Worm (Caenorhabditis elegans) whole organism, midembryonic: ENCODE results near the gene srbc-60.

ENCODE experiments used
- T22C8.4 ChIP-seq: fragments of 200-800 bp; sonication (Bioruptor generic); IDR thresholded peaks from 2 replicates; pipeline ENCODE4 v1.3.6; 2022; ENCODE audit warnings: missing genetic modification characterization, missing compliant biosample characterization
- cog-1 ChIP-seq: sonication (generic microtip); optimal IDR thresholded peaks from 2 replicates; lab custom pipeline; 2016; ENCODE audit warnings: missing genetic modification characterization, missing compliant biosample characterization
- flt-1 ChIP-seq: fragments of 200-800 bp; sonication (Bioruptor generic); IDR thresholded peaks from 2 replicates; pipeline ENCODE4 v1.3.6; 2022; ENCODE audit warnings: missing genetic modification characterization, missing compliant biosample characterization
- klf-2 ChIP-seq: fragments of 200-800 bp; sonication (Bioruptor generic); conservative IDR thresholded peaks from 2 replicates; pipeline ENCODE4 v1.3.6; 2022; ENCODE audit warnings: missing genetic modification reagents, missing genetic modification characterization, missing compliant biosample characterization
- med-1 ChIP-seq: sonication (generic microtip); optimal IDR thresholded peaks from 2 replicates; lab custom pipeline; 2017; ENCODE audit warnings: missing genetic modification characterization, mild to moderate bottlenecking, missing compliant biosample characterization, antibody characterized with exemption, missing genetic modification reagents; ENCODE audit not compliant: insufficient read depth
- ref-1 ChIP-seq: fragments of 200-800 bp; sonication (Bioruptor generic); conservative IDR thresholded peaks from 2 replicates; pipeline ENCODE4 v1.3.6; 2022; ENCODE audit warnings: missing genetic modification reagents, missing genetic modification characterization, missing compliant biosample characterization
- tab-1 ChIP-seq: fragments of 200-800 bp; sonication (Bioruptor generic); IDR thresholded peaks from 2 replicates; pipeline ENCODE4 v1.3.6; 2022; ENCODE audit warnings: missing genetic modification characterization, missing compliant biosample characterization
- ztf-23 ChIP-seq: fragments of 200-800 bp; sonication (Bioruptor generic); IDR thresholded peaks from 2 replicates; pipeline ENCODE4 v1.3.6; 2022; ENCODE audit warnings: missing genetic modification reagents, missing genetic modification characterization, missing compliant biosample characterization
- ztf-29 ChIP-seq: fragments of 200-800 bp; sonication (Bioruptor generic); IDR thresholded peaks from 2 replicates; pipeline ENCODE4 v1.3.6; 2022; ENCODE audit warnings: missing genetic modification reagents, missing genetic modification characterization, missing compliant biosample characterization

- TF ChIP-seq T22C8.4 (GFP tag; lab: Robert Waterston, UW): no peak
- no peak for TF ChIP-seq ztf-29 (GFP tag; lab: Robert Waterston, UW)
- no peak for TF ChIP-seq med-1
- TF ChIP-seq flt-1 (GFP tag; lab: Robert Waterston, UW): no peak
- TF ChIP-seq klf-2: no peak
- no peak for TF ChIP-seq ref-1 (GFP tag; lab: Robert Waterston, UW)
- TF ChIP-seq cog-1: no peak
- TF ChIP-seq ztf-23 (GFP tag; lab: Robert Waterston, UW): no peak
- TF ChIP-seq tab-1 (GFP tag; lab: Robert Waterston, UW): no peak
Measured at ce11 chrV:774341-774740, 5.8 kb upstream of the srbc-60 start.
